Fruit fly (Drosophila melanogaster) whole organism, embryonic: ENCODE results near the gene CG8509.
A peak's percentile ranks its signal among the peaks of the same experiment; 100 is the strongest.

ENCODE experiments used
- BEAF-32 ChIP-seq: fragments of 200-800 bp; sonication (Bioruptor generic); optimal IDR thresholded peaks from 3 replicates; lab custom pipeline; 2017; ENCODE audit warnings: missing biosample characterization, missing genetic modification characterization, mild to moderate bottlenecking, moderate library complexity, missing genetic modification reagents
- CG10209 ChIP-seq: fragments of 200-800 bp; sonication (Bioruptor generic); optimal IDR thresholded peaks from 3 replicates; lab custom pipeline; 2017; ENCODE audit warnings: missing biosample characterization, mild to moderate bottlenecking, missing genetic modification characterization, missing genetic modification reagents
- CG10431 ChIP-seq: fragments of 200-800 bp; sonication (Bioruptor generic); optimal IDR thresholded peaks from 3 replicates; lab custom pipeline; 2018; ENCODE audit warnings: missing biosample characterization, mild to moderate bottlenecking, missing genetic modification characterization
- CG11456 ChIP-seq: fragments of 200-800 bp; sonication (Bioruptor generic); IDR thresholded peaks from 3 replicates; pipeline ENCODE4 v1.3.6; 2022; ENCODE audit warnings: missing biosample characterization, missing genetic modification characterization
- CG12659 ChIP-seq: fragments of 200-800 bp; sonication (Bioruptor generic); optimal IDR thresholded peaks from 3 replicates; lab custom pipeline; 2017; ENCODE audit warnings: mild to moderate bottlenecking, missing biosample characterization, missing genetic modification reagents, missing genetic modification characterization
- CG15514 ChIP-seq: fragments of 200-800 bp; sonication (Bioruptor generic); optimal IDR thresholded peaks from 3 replicates; lab custom pipeline; 2017; ENCODE audit warnings: missing biosample characterization, missing genetic modification characterization, mild to moderate bottlenecking, moderate library complexity, missing genetic modification reagents
- CG17802 ChIP-seq: fragments of 200-800 bp; sonication (Bioruptor generic); optimal IDR thresholded peaks from 2 replicates; lab custom pipeline; 2018; ENCODE audit warnings: missing biosample characterization, mild to moderate bottlenecking, missing genetic modification characterization, moderate library complexity
- CG30431 ChIP-seq: fragments of 200-800 bp; sonication (Bioruptor generic); optimal IDR thresholded peaks from 2 replicates; lab custom pipeline; 2017; ENCODE audit warnings: missing biosample characterization, missing genetic modification characterization
- CG32767 ChIP-seq: fragments of 200-800 bp; sonication (Bioruptor generic); IDR thresholded peaks from 2 replicates; pipeline ENCODE4 v1.3.6; 2022; ENCODE audit warnings: missing biosample characterization, missing genetic modification characterization
- CG42726 ChIP-seq: fragments of 200-800 bp; sonication (Bioruptor generic); IDR thresholded peaks from 2 replicates; pipeline ENCODE4 v1.3.6; 2022; ENCODE audit warnings: missing biosample characterization, missing genetic modification characterization; ENCODE audit not compliant: partially characterized antibody
- CG4328 ChIP-seq: fragments of 200-800 bp; sonication (Bioruptor generic); optimal IDR thresholded peaks from 3 replicates; lab custom pipeline; 2017; ENCODE audit warnings: missing biosample characterization, missing genetic modification reagents, missing genetic modification characterization
- CG4404 ChIP-seq: fragments of 200-800 bp; sonication (Bioruptor generic); IDR thresholded peaks from 2 replicates; pipeline ENCODE4 v1.3.6; 2022; ENCODE audit warnings: missing biosample characterization, missing genetic modification characterization
- CG4730 ChIP-seq: fragments of 200-800 bp; sonication (Bioruptor generic); IDR thresholded peaks from 2 replicates; pipeline ENCODE4 v1.3.6; 2022; ENCODE audit warnings: missing biosample characterization, missing genetic modification characterization
- CG4820 ChIP-seq: fragments of 200-800 bp; sonication (Bioruptor generic); optimal IDR thresholded peaks from 3 replicates; lab custom pipeline; 2016; ENCODE audit warnings: missing biosample characterization, missing genetic modification characterization
- CG6272 ChIP-seq: fragments of 200-800 bp; sonication (Bioruptor generic); IDR thresholded peaks from 2 replicates; pipeline ENCODE4 v1.3.6; 2022; ENCODE audit warnings: missing biosample characterization, missing genetic modification characterization
- CG6791 ChIP-seq: fragments of 200-800 bp; sonication (Bioruptor generic); IDR thresholded peaks from 3 replicates; pipeline ENCODE4 v1.3.6; 2022; ENCODE audit warnings: missing biosample characterization, missing genetic modification characterization; ENCODE audit not compliant: partially characterized antibody
- CG7987 ChIP-seq: fragments of 200-800 bp; sonication (Bioruptor generic); optimal IDR thresholded peaks from 2 replicates; lab custom pipeline; 2018; ENCODE audit warnings: missing biosample characterization, mild to moderate bottlenecking, missing genetic modification characterization, moderate library complexity
- CG8089 ChIP-seq: fragments of 200-800 bp; sonication (Bioruptor generic); optimal IDR thresholded peaks from 3 replicates; lab custom pipeline; 2016; ENCODE audit warnings: missing biosample characterization, missing genetic modification characterization
- CG8478 ChIP-seq: fragments of >200 bp; optimal IDR thresholded peaks from 2 replicates; lab custom pipeline; 2018
- CoRest ChIP-seq: fragments of 200-800 bp; sonication (Bioruptor generic); optimal IDR thresholded peaks from 3 replicates; lab custom pipeline; 2018; ENCODE audit warnings: missing biosample characterization, mild to moderate bottlenecking, missing genetic modification characterization, moderate library complexity
- Dad ChIP-seq: fragments of 200-800 bp; sonication (Bioruptor generic); optimal IDR thresholded peaks from 3 replicates; lab custom pipeline; 2016; ENCODE audit warnings: missing biosample characterization, missing genetic modification characterization
- Dbx ChIP-seq: fragments of 200-800 bp; sonication (Bioruptor generic); IDR thresholded peaks from 3 replicates; pipeline ENCODE4 v1.3.6; 2022; ENCODE audit warnings: missing biosample characterization, missing genetic modification characterization
- Dip3 ChIP-seq: fragments of 200-800 bp; sonication (Bioruptor generic); optimal IDR thresholded peaks from 3 replicates; lab custom pipeline; 2016; ENCODE audit warnings: missing biosample characterization, missing genetic modification characterization
- E2f2 ChIP-seq: fragments of 200-800 bp; sonication (Bioruptor generic); IDR thresholded peaks from 2 replicates; pipeline ENCODE4 v1.3.6; 2022; ENCODE audit warnings: missing biosample characterization, missing genetic modification characterization
- Ets65A ChIP-seq: fragments of 200-800 bp; sonication (Bioruptor generic); peaks from one replicate; lab custom pipeline; 2016; ENCODE audit warnings: missing biosample characterization, missing genetic modification characterization
- Fer3 ChIP-seq: fragments of 200-800 bp; sonication (Bioruptor generic); optimal IDR thresholded peaks from 2 replicates; lab custom pipeline; 2018; ENCODE audit warnings: missing biosample characterization, mild to moderate bottlenecking, missing genetic modification characterization, moderate library complexity
- Gsc ChIP-seq: fragments of 200-800 bp; sonication (Bioruptor generic); IDR thresholded peaks from 2 replicates; pipeline ENCODE4 v1.3.6; 2022; ENCODE audit warnings: missing biosample characterization, missing genetic modification characterization
- HmgD ChIP-seq: fragments of 200-800 bp; sonication (Bioruptor generic); optimal IDR thresholded peaks from 3 replicates; lab custom pipeline; 2016; ENCODE audit warnings: missing biosample characterization, missing genetic modification characterization
- Hmr ChIP-seq: fragments of 200-800 bp; sonication (Bioruptor generic); optimal IDR thresholded peaks from 3 replicates; lab custom pipeline; 2017; ENCODE audit warnings: mild to moderate bottlenecking, missing biosample characterization, missing genetic modification reagents, missing genetic modification characterization
- Hr3 ChIP-seq: fragments of 200-800 bp; sonication (Bioruptor generic); optimal IDR thresholded peaks from 3 replicates; lab custom pipeline; 2016; ENCODE audit warnings: missing biosample characterization, missing genetic modification characterization
- Lim3 ChIP-seq: fragments of 200-800 bp; sonication (Bioruptor generic); IDR thresholded peaks from 2 replicates; pipeline ENCODE4 v1.3.6; 2022; ENCODE audit warnings: missing biosample characterization, missing genetic modification characterization
- Lpt ChIP-seq: fragments of >200 bp; optimal IDR thresholded peaks from 2 replicates; lab custom pipeline; 2018; ENCODE audit warnings: missing biosample characterization, missing genetic modification characterization
- Max ChIP-seq: fragments of 200-800 bp; sonication (Bioruptor generic); optimal IDR thresholded peaks from 2 replicates; lab custom pipeline; 2016; ENCODE audit warnings: missing biosample characterization, mild to moderate bottlenecking, missing genetic modification characterization
- Myb ChIP-seq: fragments of 200-800 bp; sonication (Bioruptor generic); optimal IDR thresholded peaks from 2 replicates; lab custom pipeline; 2016; ENCODE audit warnings: missing biosample characterization, missing genetic modification characterization
- NK7.1 ChIP-seq: fragments of 200-800 bp; sonication (Bioruptor generic); optimal IDR thresholded peaks from 3 replicates; lab custom pipeline; 2016; ENCODE audit warnings: missing biosample characterization, missing genetic modification characterization
- ac ChIP-seq: fragments of 200-800 bp; sonication (Bioruptor generic); optimal IDR thresholded peaks from 3 replicates; lab custom pipeline; 2017; ENCODE audit warnings: missing biosample characterization, mild to moderate bottlenecking, missing genetic modification characterization
- amos ChIP-seq: fragments of 200-800 bp; sonication (Bioruptor generic); IDR thresholded peaks from 2 replicates; pipeline ENCODE4 v1.3.6; 2022; ENCODE audit warnings: missing biosample characterization, missing genetic modification characterization; ENCODE audit not compliant: partially characterized antibody
- chm ChIP-seq: fragments of 200-800 bp; sonication (Bioruptor generic); IDR thresholded peaks from 2 replicates; pipeline ENCODE4 v1.3.6; 2022; ENCODE audit warnings: missing biosample characterization, missing genetic modification characterization
- gt ChIP-seq: fragments of 200-800 bp; sonication (Bioruptor generic); IDR thresholded peaks from 2 replicates; pipeline ENCODE4 v1.3.6; 2022; ENCODE audit warnings: missing biosample characterization, missing genetic modification characterization
- insv ChIP-seq, 2 experiments: fragments of 200-800 bp; sonication (Bioruptor generic); optimal IDR thresholded peaks; 3 replicates each; lab custom pipeline; 2016 to 2018; ENCODE audit warnings: missing biosample characterization in 2 of 2, missing genetic modification characterization in 2 of 2
- jigr1 ChIP-seq: fragments of 200-800 bp; sonication (Bioruptor generic); IDR thresholded peaks from 3 replicates; pipeline ENCODE4 v1.3.6; 2022; ENCODE audit warnings: missing biosample characterization, missing genetic modification characterization
- kah ChIP-seq: fragments of 200-800 bp; sonication (Bioruptor generic); optimal IDR thresholded peaks from 2 replicates; lab custom pipeline; 2018; ENCODE audit warnings: missing biosample characterization, mild to moderate bottlenecking, missing genetic modification characterization
- salm ChIP-seq: fragments of 200-800 bp; sonication (Bioruptor generic); optimal IDR thresholded peaks from 2 replicates; lab custom pipeline; 2018; ENCODE audit warnings: missing biosample characterization, mild to moderate bottlenecking, missing genetic modification characterization
- slou ChIP-seq: fragments of 200-800 bp; sonication (Bioruptor generic); optimal IDR thresholded peaks from 3 replicates; lab custom pipeline; 2016; ENCODE audit warnings: missing biosample characterization, missing genetic modification characterization
- slp2 ChIP-seq: fragments of 200-800 bp; sonication (Bioruptor generic); optimal IDR thresholded peaks from 2 replicates; lab custom pipeline; 2016; ENCODE audit warnings: missing biosample characterization, missing genetic modification characterization
- sna ChIP-seq: fragments of 200-800 bp; sonication (Bioruptor generic); IDR thresholded peaks from 2 replicates; pipeline ENCODE4 v1.3.6; 2022; ENCODE audit warnings: missing biosample characterization, missing genetic modification characterization; ENCODE audit not compliant: partially characterized antibody
- sqz ChIP-seq: fragments of 200-800 bp; sonication (Bioruptor generic); optimal IDR thresholded peaks from 3 replicates; lab custom pipeline; 2018; ENCODE audit warnings: missing biosample characterization, mild to moderate bottlenecking, missing genetic modification characterization
- stc ChIP-seq: fragments of 200-800 bp; sonication (Bioruptor generic); IDR thresholded peaks from 2 replicates; pipeline ENCODE4 v1.3.6; 2022; ENCODE audit warnings: missing biosample characterization, missing genetic modification characterization
- tna ChIP-seq: fragments of 200-800 bp; sonication (Bioruptor generic); IDR thresholded peaks from 2 replicates; pipeline ENCODE4 v1.3.6; 2022; ENCODE audit warnings: missing biosample characterization, missing genetic modification characterization; ENCODE audit not compliant: partially characterized antibody
- wdn ChIP-seq: fragments of 200-800 bp; sonication (Bioruptor generic); IDR thresholded peaks from 2 replicates; pipeline ENCODE4 v1.3.6; 2022; ENCODE audit warnings: missing biosample characterization, missing genetic modification characterization
- zen2 ChIP-seq: fragments of 200-800 bp; sonication (Bioruptor generic); IDR thresholded peaks from 3 replicates; pipeline ENCODE4 v1.3.6; 2022; ENCODE audit warnings: missing biosample characterization, missing genetic modification characterization; ENCODE audit not compliant: partially characterized antibody

CG8509 gene

DNA sequence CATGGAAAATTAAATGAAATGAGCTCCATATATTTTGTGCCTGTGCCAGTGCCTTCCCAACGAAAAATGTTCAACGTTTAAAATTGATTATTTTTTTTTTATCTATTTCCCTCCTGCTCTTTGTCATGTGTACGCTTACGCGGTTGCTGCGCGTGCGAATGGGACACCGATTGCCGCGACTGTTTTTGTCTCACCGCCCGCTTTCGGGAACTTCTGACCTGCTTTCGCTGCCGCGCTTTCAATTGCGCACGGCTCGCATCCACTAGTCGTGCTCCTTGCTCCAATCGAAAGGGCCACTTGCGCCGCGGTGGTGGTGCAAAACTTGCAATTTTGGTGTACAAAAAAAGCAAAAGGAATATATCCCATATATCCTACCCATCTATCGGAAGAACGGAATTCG lies 51.1 kb downstream of the CG8509 start (continued):
- TF ChIP-seq BEAF-32 (GFP tag; lab: Kevin White, UChicago) (no peak), CG4820 (no peak), slp2 (GFP tag; lab: Kevin White, UChicago) (no peak), HmgD (GFP tag; lab: Kevin White, UChicago) (no peak), CG12659 (GFP tag; lab: Kevin White, UChicago) (peak; percentile 77), CG17802 (tag; lab: Kevin White, UChicago) (no peak), Lim3 (no peak), CG6272 (GFP tag; lab: Robert Waterston, UW) (no peak), NK7.1 (GFP tag; lab: Kevin White, UChicago) (no peak), salm (no peak), CG10209 (GFP tag; lab: Kevin White, UChicago) (no peak), CG11456 (no peak), Ets65A (GFP tag; lab: Kevin White, UChicago) (no peak), Myb (peak; percentile 27), E2f2 (GFP tag; lab: Robert Waterston, UW) (0 out of 2 replicates have a peak, but pooled peaks have one; percentile 25), CoRest (peak; percentile 16), CG6791 (0 out of 3 replicates have a peak, but pooled peaks have one; percentile 27), Max (GFP tag; lab: Kevin White, UChicago) (peak; percentile 2), Lpt (GFP tag; lab: Kevin White, UChicago) (no peak), Hmr (GFP tag; lab: Kevin White, UChicago) (peak; percentile 61), Dbx (0 out of 3 replicates have a peak, but pooled peaks have one; percentile 22), Dip3 (GFP tag; lab: Kevin White, UChicago) (no peak), zen2 (GFP tag; lab: Robert Waterston, UW) (no peak), ac (GFP tag; lab: Kevin White, UChicago) (no peak), CG30431 (no peak), jigr1 (GFP tag; lab: Robert Waterston, UW) (no peak), sna (GFP tag; lab: Robert Waterston, UW) (no peak), gt (GFP tag; lab: Robert Waterston, UW) (no peak), Hr3 (no peak), sqz (GFP tag; lab: Kevin White, UChicago) (peak; percentile 99), CG4730 (GFP tag; lab: Robert Waterston, UW) (no peak), tna (GFP tag; lab: Robert Waterston, UW) (0 out of 2 replicates have a peak, but pooled peaks have one; percentile 23), amos (peak; percentile 49; the same call in 1 of the 2 replicates), CG4328 (GFP tag; lab: Kevin White, UChicago) (peak; percentile 50), slou (no peak), CG15514 (GFP tag; lab: Kevin White, UChicago) (peak; percentile 24), CG8478 (lab: Kevin White, UChicago) (peak; percentile 96), Gsc (GFP tag; lab: Robert Waterston, UW) (no peak), insv (GFP tag; optimal IDR thresholded peaks at IDR 0.05; lab: Kevin White, UChicago) (no peak), wdn (GFP tag; lab: Robert Waterston, UW) (no peak), stc (GFP tag; lab: Robert Waterston, UW) (no peak), kah (GFP tag; lab: Kevin White, UChicago) (peak; percentile 49), chm (0 out of 2 replicates have a peak, but pooled peaks have one; percentile 62), CG4404 (no peak), CG32767 (GFP tag; lab: Robert Waterston, UW) (peak; percentile 85), CG7987 (GFP tag; lab: Kevin White, UChicago) (no peak), Fer3 (no peak), CG42726 (GFP tag; lab: Robert Waterston, UW) (peak; percentile 79; the same call in 1 of the 2 replicates), Dad (GFP tag; lab: Kevin White, UChicago) (peak; percentile 16), CG8089 (GFP tag; lab: Kevin White, UChicago) (no peak), CG10431 (GFP tag; lab: Kevin White, UChicago) (peak; percentile 28)
